Worm (Caenorhabditis elegans) whole organism, midembryonic: Measurements from ENCODE around the gene C17H11.2.
A peak's percentile ranks its signal among the peaks of the same experiment; 100 is the strongest.

Experiments
- T22C8.4 ChIP-seq: fragments of 200-800 bp; sonication (Bioruptor generic); IDR thresholded peaks from 2 replicates; pipeline ENCODE4 v1.3.6; 2022; ENCODE audit warnings: missing genetic modification characterization, missing compliant biosample characterization
- cog-1 ChIP-seq: sonication (generic microtip); optimal IDR thresholded peaks from 2 replicates; lab custom pipeline; 2016; ENCODE audit warnings: missing genetic modification characterization, missing compliant biosample characterization
- flt-1 ChIP-seq: fragments of 200-800 bp; sonication (Bioruptor generic); IDR thresholded peaks from 2 replicates; pipeline ENCODE4 v1.3.6; 2022; ENCODE audit warnings: missing genetic modification characterization, missing compliant biosample characterization
- klf-2 ChIP-seq: fragments of 200-800 bp; sonication (Bioruptor generic); conservative IDR thresholded peaks from 2 replicates; pipeline ENCODE4 v1.3.6; 2022; ENCODE audit warnings: missing genetic modification reagents, missing genetic modification characterization, missing compliant biosample characterization
- med-1 ChIP-seq: sonication (generic microtip); optimal IDR thresholded peaks from 2 replicates; lab custom pipeline; 2017; ENCODE audit warnings: missing genetic modification characterization, mild to moderate bottlenecking, missing compliant biosample characterization, antibody characterized with exemption, missing genetic modification reagents; ENCODE audit not compliant: insufficient read depth
- ref-1 ChIP-seq: fragments of 200-800 bp; sonication (Bioruptor generic); conservative IDR thresholded peaks from 2 replicates; pipeline ENCODE4 v1.3.6; 2022; ENCODE audit warnings: missing genetic modification reagents, missing genetic modification characterization, missing compliant biosample characterization
- tab-1 ChIP-seq: fragments of 200-800 bp; sonication (Bioruptor generic); IDR thresholded peaks from 2 replicates; pipeline ENCODE4 v1.3.6; 2022; ENCODE audit warnings: missing genetic modification characterization, missing compliant biosample characterization
- ztf-23 ChIP-seq: fragments of 200-800 bp; sonication (Bioruptor generic); IDR thresholded peaks from 2 replicates; pipeline ENCODE4 v1.3.6; 2022; ENCODE audit warnings: missing genetic modification reagents, missing genetic modification characterization, missing compliant biosample characterization
- ztf-29 ChIP-seq: fragments of 200-800 bp; sonication (Bioruptor generic); IDR thresholded peaks from 2 replicates; pipeline ENCODE4 v1.3.6; 2022; ENCODE audit warnings: missing genetic modification reagents, missing genetic modification characterization, missing compliant biosample characterization

C17H11.2 gene

ce11 chrX:8163555-8163954 lies 6.2 kb upstream of the C17H11.2 start:
- TF ChIP-seq tab-1 (no peak), T22C8.4 (GFP tag; lab: Robert Waterston, UW) (0 out of 2 replicates have a peak, but pooled peaks have one; percentile 26), ztf-23 (GFP tag; lab: Robert Waterston, UW) (0 out of 2 replicates have a peak, but pooled peaks have one; percentile 8), ztf-29 (GFP tag; lab: Robert Waterston, UW) (no peak), med-1 (GFP tag; lab: Kevin White, UChicago) (no peak), flt-1 (peak; percentile 26; the same call in 1 of the 2 replicates), klf-2 (GFP tag; lab: Robert Waterston, UW) (no peak)

DNA sequence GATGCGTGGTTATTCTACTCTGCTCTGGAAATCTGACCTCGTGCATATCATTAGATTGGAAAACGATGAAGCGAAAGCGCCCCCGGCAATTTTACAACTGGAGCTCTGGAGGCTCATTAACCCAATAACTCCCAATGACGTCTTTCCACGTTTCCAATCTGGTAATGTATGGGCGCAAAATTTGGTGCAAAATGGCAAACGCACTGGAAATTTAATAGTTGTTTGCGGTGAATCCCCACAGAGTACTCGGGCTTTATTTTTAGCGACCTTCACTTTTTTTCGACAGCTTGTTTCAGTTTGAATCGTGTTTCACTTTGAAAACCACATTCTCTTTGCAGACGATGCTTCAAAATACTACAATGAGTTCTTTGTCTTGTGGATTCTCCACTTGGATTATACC lies 3.9 kb downstream of the C17H11.2 start, which contains the start of gene C17H11.1:
Gene C17H11.1, plus strand, starts transcription at position 301 of the 400 bp plus-strand sequence.
- TF ChIP-seq ref-1 (no peak), T22C8.4 (GFP tag; lab: Robert Waterston, UW) (no peak), tab-1 (no peak)

DNA sequence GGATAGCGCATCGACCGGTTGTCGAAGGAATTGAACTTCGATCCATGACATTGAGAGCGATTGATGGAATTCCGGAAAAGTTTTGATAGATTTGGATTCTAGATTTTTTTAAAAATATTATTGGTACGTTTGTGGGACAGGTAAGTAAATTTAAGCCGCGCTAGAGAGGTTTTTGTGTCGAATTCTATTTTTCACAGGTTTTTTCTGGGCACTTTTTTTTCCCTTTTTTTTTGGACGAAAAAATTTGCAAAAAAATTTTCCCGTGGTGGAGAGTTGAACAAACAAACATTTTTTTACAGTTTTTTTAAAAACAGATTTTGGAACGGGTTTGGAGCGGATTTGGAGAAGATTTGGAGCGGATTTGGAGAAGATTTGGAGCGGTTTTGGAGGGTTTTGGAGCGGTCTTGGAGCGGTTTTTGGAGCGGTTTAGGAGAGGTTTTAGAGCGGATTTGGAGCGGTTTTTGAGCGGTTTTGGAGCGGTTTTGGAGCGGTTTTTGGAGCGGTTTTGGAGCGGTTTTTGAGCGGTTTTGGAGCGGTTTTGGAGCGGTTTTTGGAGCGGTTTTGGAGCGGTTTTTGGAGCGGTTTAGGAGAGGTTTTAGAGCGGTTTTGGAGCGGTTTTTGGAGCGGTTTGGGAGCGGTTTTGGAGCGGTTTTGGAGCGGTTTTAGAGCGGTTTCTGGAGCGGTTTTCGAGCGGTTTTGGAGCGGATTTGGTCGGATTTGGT lies 12.0 kb downstream of the C17H11.2 start, which contains the start of gene C17H11.4:
Gene C17H11.4, minus strand, starts transcription at position 51 of the 722 bp plus-strand sequence.
- TF ChIP-seq flt-1 (peak; percentile 86), ref-1 (peak; percentile 34; the same call in 1 of the 2 replicates), klf-2 (GFP tag; lab: Robert Waterston, UW) (peak; percentile 67; the same call in 1 of the 2 replicates), T22C8.4 (GFP tag; lab: Robert Waterston, UW) (0 out of 2 replicates have a peak, but pooled peaks have one; percentile 10), ztf-23 (GFP tag; lab: Robert Waterston, UW) (peak; percentile 79), tab-1 (peak; percentile 75; the same call in 1 of the 2 replicates)

ce11 chrX:8185037-8185436 lies 15.3 kb downstream of the C17H11.2 start, which contains the start of gene C17H11.5:
Gene C17H11.5, minus strand, starts transcription at chrX:8185137.
- TF ChIP-seq T22C8.4 (GFP tag; lab: Robert Waterston, UW) (no peak), flt-1 (no peak), ref-1 (no peak), ztf-23 (GFP tag; lab: Robert Waterston, UW) (no peak), klf-2 (GFP tag; lab: Robert Waterston, UW) (no peak), med-1 (GFP tag; lab: Kevin White, UChicago) (no peak), cog-1 (no peak), ztf-29 (GFP tag; lab: Robert Waterston, UW) (no peak), tab-1 (no peak)

- TF ChIP-seq ref-1, result no peak
- no peak for TF ChIP-seq ztf-29 (GFP tag; lab: Robert Waterston, UW)
- no peak for TF ChIP-seq klf-2 (GFP tag; lab: Robert Waterston, UW)
- no peak for TF ChIP-seq T22C8.4 (GFP tag; lab: Robert Waterston, UW)
- no peak for TF ChIP-seq med-1 (GFP tag; lab: Kevin White, UChicago)
- TF ChIP-seq cog-1, result no peak
- no peak for TF ChIP-seq flt-1
- no peak for TF ChIP-seq tab-1
- TF ChIP-seq ztf-23 (GFP tag; lab: Robert Waterston, UW), result no peak
Observed at ce11 chrX:8193213-8193612, 23.5 kb downstream of the C17H11.2 start.

ce11 chrX:8200206-8200605 lies 30.5 kb downstream of the C17H11.2 start:
- no peak for TF ChIP-seq flt-1
- no peak for TF ChIP-seq ztf-29 (GFP tag; lab: Robert Waterston, UW)
- no peak for TF ChIP-seq klf-2 (GFP tag; lab: Robert Waterston, UW)
- no peak for TF ChIP-seq tab-1
- TF ChIP-seq cog-1, result no peak
- no peak for TF ChIP-seq med-1 (GFP tag; lab: Kevin White, UChicago)
- no peak for TF ChIP-seq ref-1
- TF ChIP-seq ztf-23 (GFP tag; lab: Robert Waterston, UW), result no peak
- no peak for TF ChIP-seq T22C8.4 (GFP tag; lab: Robert Waterston, UW)

DNA sequence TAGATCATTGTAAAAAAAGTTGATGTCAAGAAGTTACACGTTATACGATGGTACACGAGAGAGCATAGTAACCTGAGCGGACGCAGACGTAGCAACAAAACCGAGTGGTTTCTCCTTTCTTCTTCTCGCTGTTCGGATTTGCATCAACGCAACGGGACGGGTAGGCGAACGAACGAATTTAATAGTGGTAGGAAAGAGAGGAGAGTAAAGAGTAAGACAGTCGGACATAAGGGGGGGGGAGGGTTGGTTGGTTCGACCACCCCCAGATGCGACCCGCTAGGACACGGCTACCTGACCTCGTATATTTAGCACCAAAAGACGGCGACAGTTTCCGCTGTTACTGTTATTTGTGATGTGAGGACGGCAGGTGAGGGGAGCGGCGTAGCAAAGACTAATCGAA lies 31.5 kb downstream of the C17H11.2 start:
- TF ChIP-seq T22C8.4 (GFP tag; lab: Robert Waterston, UW) (no peak), flt-1 (0 out of 2 replicates have a peak, but pooled peaks have one; percentile 57)

DNA sequence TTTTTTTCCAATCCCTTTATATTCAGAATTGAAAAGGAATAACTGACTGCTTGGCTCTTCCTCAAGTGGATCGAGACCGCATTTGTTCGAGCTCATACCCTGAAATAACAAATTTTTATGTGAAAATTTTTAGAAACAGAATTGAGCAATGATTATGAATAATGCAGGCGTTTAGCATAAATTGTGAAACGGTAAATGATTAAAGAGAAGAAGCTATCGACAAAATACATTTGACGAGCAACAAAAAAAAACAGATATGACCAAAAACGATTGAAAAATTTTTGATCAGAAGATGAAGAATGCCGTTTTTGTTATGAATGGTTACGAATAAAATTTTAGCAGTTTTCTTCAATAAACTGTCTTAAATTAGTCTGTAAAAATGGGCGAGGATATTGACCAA lies 34.0 kb downstream of the C17H11.2 start, which contains the start of gene C17H11.6:
Gene C17H11.6, minus strand, starts transcription at position 101 of the 400 bp plus-strand sequence.
- TF ChIP-seq med-1 (GFP tag; lab: Kevin White, UChicago) (no peak), ztf-29 (GFP tag; lab: Robert Waterston, UW) (no peak), klf-2 (GFP tag; lab: Robert Waterston, UW) (no peak), flt-1 (no peak), ztf-23 (GFP tag; lab: Robert Waterston, UW) (no peak), tab-1 (no peak), cog-1 (no peak), ref-1 (no peak), T22C8.4 (GFP tag; lab: Robert Waterston, UW) (no peak)

ce11 chrX:8204475-8204874 lies 34.7 kb downstream of the C17H11.2 start:
- TF ChIP-seq flt-1, result no peak
- no peak for TF ChIP-seq ztf-23 (GFP tag; lab: Robert Waterston, UW)
- no peak for TF ChIP-seq T22C8.4 (GFP tag; lab: Robert Waterston, UW)
- no peak for TF ChIP-seq ref-1
- no peak for TF ChIP-seq ztf-29 (GFP tag; lab: Robert Waterston, UW)
- no peak for TF ChIP-seq tab-1
- TF ChIP-seq med-1 (GFP tag; lab: Kevin White, UChicago), result no peak
- TF ChIP-seq klf-2 (GFP tag; lab: Robert Waterston, UW), result no peak
- TF ChIP-seq cog-1, result no peak

ce11 chrX:8205919-8206318 lies 36.2 kb downstream of the C17H11.2 start:
- no peak for TF ChIP-seq ztf-23 (GFP tag; lab: Robert Waterston, UW)
- TF ChIP-seq T22C8.4 (GFP tag; lab: Robert Waterston, UW), result no peak
- TF ChIP-seq tab-1, result no peak
- TF ChIP-seq ref-1, result no peak
- TF ChIP-seq flt-1, result no peak
- no peak for TF ChIP-seq med-1 (GFP tag; lab: Kevin White, UChicago)
- no peak for TF ChIP-seq cog-1
- no peak for TF ChIP-seq ztf-29 (GFP tag; lab: Robert Waterston, UW)
- TF ChIP-seq klf-2 (GFP tag; lab: Robert Waterston, UW), result no peak
